Fruit fly (Drosophila melanogaster): ENCODE measurements around the gene comm2.
A peak's percentile ranks its signal among the peaks of the same experiment; 100 is the strongest.

comm2 gene

DNA sequence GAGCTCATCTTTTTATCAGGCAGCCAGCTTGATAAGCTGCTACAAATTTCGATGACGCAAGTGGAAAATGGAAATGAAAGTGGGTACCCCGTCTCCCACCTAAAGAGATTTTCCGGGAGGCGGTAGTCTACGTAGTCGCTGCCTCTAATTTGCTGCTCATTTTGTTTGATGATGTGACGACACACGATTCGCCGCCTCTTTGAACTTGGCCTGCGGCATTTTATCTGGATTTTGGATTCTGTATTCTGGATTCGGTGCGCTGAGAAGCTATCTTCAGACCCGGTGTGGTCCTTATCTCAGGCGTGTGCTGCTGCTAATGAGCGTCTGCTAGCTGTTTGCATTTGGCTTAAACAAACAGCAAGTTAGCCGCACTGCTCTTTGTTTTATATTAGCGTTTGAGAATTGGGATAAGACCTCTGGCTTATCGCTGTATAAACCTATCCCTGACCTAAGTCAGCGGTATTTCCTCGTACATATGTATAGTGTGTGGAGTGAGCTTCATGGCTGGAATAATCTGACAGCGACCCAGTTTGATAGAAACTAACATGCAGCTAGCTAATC lies 14.4 kb upstream of the comm2 start (continued):
- no peak for TF ChIP-seq Dek (tag; optimal IDR thresholded peaks at IDR 0.05)
- no peak for TF ChIP-seq Fer2 (tag; optimal IDR thresholded peaks at IDR 0.05)
- TF ChIP-seq CG18262 (tag; optimal IDR thresholded peaks at IDR 0.05) = peak; percentile 35
- no peak for TF ChIP-seq yki (optimal IDR thresholded peaks at IDR 0.05)
- peak; percentile 37; the same call in 1 of the 2 replicates for TF ChIP-seq CG32772 (GFP tag; IDR thresholded peaks at IDR 0.05)
- peak; percentile 75 for TF ChIP-seq nau (GFP tag; optimal IDR thresholded peaks at IDR 0.05)
- peak; percentile 40 for TF ChIP-seq sima (GFP tag; optimal IDR thresholded peaks at IDR 0.05)
- TF ChIP-seq eve (GFP tag; optimal IDR thresholded peaks at IDR 0.05) = no peak
- no peak for TF ChIP-seq Dfd (GFP tag; optimal IDR thresholded peaks at IDR 0.05)
- TF ChIP-seq CG2116 (GFP tag; optimal IDR thresholded peaks at IDR 0.05) = peak; percentile 20
- TF ChIP-seq CG17359 (tag; optimal IDR thresholded peaks at IDR 0.05) = peak; percentile 75
- peak; percentile 57 for TF ChIP-seq her (GFP tag; optimal IDR thresholded peaks at IDR 0.05)
- peak; percentile 24 for TF ChIP-seq CG3838 (GFP tag; optimal IDR thresholded peaks at IDR 0.05)
- TF ChIP-seq Mes4 (GFP tag; optimal IDR thresholded peaks at IDR 0.05) = peak; percentile 58
- peak; percentile 42 for TF ChIP-seq pum (GFP tag; optimal IDR thresholded peaks at IDR 0.05)
- TF ChIP-seq Atf6 (GFP tag; IDR thresholded peaks at IDR 0.05) = peak; percentile 63
- TF ChIP-seq CG17385 (GFP tag; optimal IDR thresholded peaks at IDR 0.05) = peak; percentile 22
- TF ChIP-seq CG11398 (GFP tag; optimal IDR thresholded peaks at IDR 0.05) = peak; percentile 78
- TF ChIP-seq CG4424 (GFP tag; optimal IDR thresholded peaks at IDR 0.05) = no peak
- TF ChIP-seq exex (tag; optimal IDR thresholded peaks at IDR 0.05) = peak; percentile 18
- TF ChIP-seq Sin3A (optimal IDR thresholded peaks at IDR 0.05) = no peak
- peak; percentile 44 for TF ChIP-seq shn (GFP tag; optimal IDR thresholded peaks at IDR 0.05)
- TF ChIP-seq cas (GFP tag; IDR thresholded peaks at IDR 0.05) = no peak
- TF ChIP-seq schlank (tag; optimal IDR thresholded peaks at IDR 0.05) = peak; percentile 57
- TF ChIP-seq crp (GFP tag; optimal IDR thresholded peaks at IDR 0.05) = peak in 1 of 2 experiments; percentile 2
- no peak for TF ChIP-seq gce (GFP tag; IDR thresholded peaks at IDR 0.05)
- TF ChIP-seq tin (GFP tag; optimal IDR thresholded peaks at IDR 0.05) = no peak
- TF ChIP-seq CG9817 (tag; optimal IDR thresholded peaks at IDR 0.05) = no peak
- no peak for TF ChIP-seq MESR4 (GFP tag; optimal IDR thresholded peaks at IDR 0.05)
- no peak for TF ChIP-seq CG10565 (GFP tag; optimal IDR thresholded peaks at IDR 0.05)
- TF ChIP-seq CG16815 (GFP tag; optimal IDR thresholded peaks at IDR 0.05) = no peak
- TF ChIP-seq CG9797 (GFP tag; optimal IDR thresholded peaks at IDR 0.05) = no peak
- peak; percentile 45 for TF ChIP-seq disco-r (GFP tag; optimal IDR thresholded peaks at IDR 0.05)
- TF ChIP-seq CG1647 (GFP tag; optimal IDR thresholded peaks at IDR 0.05) = peak; percentile 36
- TF ChIP-seq sqz (GFP tag; optimal IDR thresholded peaks at IDR 0.05) = no peak
- no peak for TF ChIP-seq CG12391 (tag; optimal IDR thresholded peaks at IDR 0.05)
- peak; percentile 59; the same call in 1 of the 2 replicates for TF ChIP-seq stc (GFP tag; IDR thresholded peaks at IDR 0.05)
- TF ChIP-seq HmgZ (tag; optimal IDR thresholded peaks at IDR 0.05) = peak; percentile 46
- no peak for TF ChIP-seq TFAM (GFP tag; optimal IDR thresholded peaks at IDR 0.05)
- peak; percentile 50 for TF ChIP-seq psq (GFP tag; optimal IDR thresholded peaks at IDR 0.05)
- TF ChIP-seq Dad (GFP tag; optimal IDR thresholded peaks at IDR 0.05) = peak; percentile 47
- peak; percentile 43 for TF ChIP-seq CG8944 (GFP tag; optimal IDR thresholded peaks at IDR 0.05)
- TF ChIP-seq CG16779 (GFP tag; IDR thresholded peaks at IDR 0.05) = peak; percentile 46; the same call in 1 of the 2 replicates
- 0 out of 3 replicates have a peak, but pooled peaks have one; percentile 36 for TF ChIP-seq ken (GFP tag; IDR thresholded peaks at IDR 0.05)
- TF ChIP-seq mam (GFP tag; optimal IDR thresholded peaks at IDR 0.05) = peak; percentile 28
- TF ChIP-seq CG4617 (GFP tag; optimal IDR thresholded peaks at IDR 0.05; ENCODE audit: borderline replicate concordance) = peak; percentile 12
- peak; percentile 2 for TF ChIP-seq HLHmδ (GFP tag; optimal IDR thresholded peaks at IDR 0.05)
- peak; percentile 48 for TF ChIP-seq pb (GFP tag; optimal IDR thresholded peaks at IDR 0.05)
- peak; percentile 21 for TF ChIP-seq Bteb2 (GFP tag; optimal IDR thresholded peaks at IDR 0.05)
- peak; percentile 12 for TF ChIP-seq CG9609 (GFP tag; optimal IDR thresholded peaks at IDR 0.05)
- TF ChIP-seq Rfx (GFP tag; IDR thresholded peaks at IDR 0.05) = peak; percentile 42; the same call in 1 of the 2 replicates
